Worm (Caenorhabditis elegans) whole organism, L4/young adult: ENCODE results near the gene ZK418.2.

Source experiments
- W03F9.2 ChIP-seq: fragments of 150-350 bp; optimal IDR thresholded peaks from 2 replicates; lab custom pipeline; 2014; ENCODE audit warnings: missing biosample characterization, missing genetic modification characterization
- him-1 ChIP-seq: sonication (generic microtip); optimal IDR thresholded peaks from 2 replicates; lab custom pipeline; 2016; ENCODE audit warnings: missing genotype, missing genetic modification reagents, missing genetic modification characterization, missing compliant biosample characterization

DNA sequence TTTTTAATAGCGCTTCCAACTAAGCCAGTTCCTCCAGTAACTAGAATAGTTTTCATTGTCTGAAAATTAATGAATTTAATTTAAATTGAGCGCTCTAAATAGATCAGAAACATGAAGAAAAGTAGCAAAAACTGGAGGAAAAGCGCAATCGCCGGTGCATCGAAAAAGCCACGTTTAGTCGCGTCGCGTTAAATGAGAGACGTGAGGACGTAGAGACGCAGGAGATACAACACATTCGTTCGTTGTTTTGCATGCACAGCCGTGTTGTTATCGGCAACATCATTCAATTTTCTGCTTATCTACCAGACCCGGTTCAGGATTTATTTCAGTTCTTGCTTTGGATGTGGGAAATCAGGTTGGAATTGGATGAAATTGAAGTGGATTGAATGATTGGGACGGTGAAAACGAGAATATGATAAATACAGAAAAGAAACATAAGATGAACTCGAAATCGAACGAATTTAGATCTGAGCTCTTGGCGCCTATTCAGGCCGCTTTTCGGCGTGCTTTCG, 23.7 kb upstream of the ZK418.2 start, which contains the start of gene ger-1:
- TF ChIP-seq him-1 = no peak
- no peak for TF ChIP-seq W03F9.2
